Worm (Caenorhabditis elegans) whole organism, young adult: ENCODE data around the gene F47C12.6.

Experiments
- F10E7.11 ChIP-seq: sonication (generic microtip); optimal IDR thresholded peaks from 2 replicates; lab custom pipeline; 2017; ENCODE audit warnings: mild to moderate bottlenecking, missing genetic modification characterization, moderate library complexity, missing compliant biosample characterization
- F22D6.2 ChIP-seq: sonication (generic microtip); optimal IDR thresholded peaks from 2 replicates; lab custom pipeline; 2016; ENCODE audit warnings: mild to moderate bottlenecking, missing genetic modification characterization, missing compliant biosample characterization
- F23B12.7 ChIP-seq: sonication (generic microtip); optimal IDR thresholded peaks from 2 replicates; lab custom pipeline; 2017; ENCODE audit warnings: missing genetic modification characterization, mild to moderate bottlenecking, missing compliant biosample characterization, antibody characterized with exemption, moderate library complexity; ENCODE audit not compliant: insufficient read depth
- F37B4.10 ChIP-seq: fragments of 200-800 bp; sonication (Bioruptor generic); IDR thresholded peaks from 2 replicates; pipeline ENCODE4 v1.3.6; 2022; ENCODE audit warnings: missing genetic modification characterization, missing compliant biosample characterization
- F57A8.1 ChIP-seq: fragments of 200-800 bp; sonication (Bioruptor generic); optimal IDR thresholded peaks from 2 replicates; lab custom pipeline; 2018; ENCODE audit warnings: mild to moderate bottlenecking, missing genetic modification characterization, moderate library complexity, missing compliant biosample characterization
- K12H6.12 ChIP-seq: fragments of 200-800 bp; sonication (Bioruptor generic); optimal IDR thresholded peaks from 2 replicates; lab custom pipeline; 2018; ENCODE audit warnings: mild to moderate bottlenecking, missing genetic modification characterization, missing compliant biosample characterization
- T26A5.8 ChIP-seq: sonication (generic microtip); optimal IDR thresholded peaks from 2 replicates; lab custom pipeline; 2016; ENCODE audit warnings: missing genetic modification characterization, missing compliant biosample characterization
- Y53F4B.3 ChIP-seq: fragments of 200-800 bp; sonication (Bioruptor generic); IDR thresholded peaks from 2 replicates; pipeline ENCODE4 v1.3.6; 2022; ENCODE audit warnings: missing genetic modification reagents, missing genetic modification characterization, missing compliant biosample characterization
- Y53G8AR.9 ChIP-seq: fragments of 200-800 bp; sonication (Bioruptor generic); conservative IDR thresholded peaks from 2 replicates; pipeline ENCODE4 v1.3.6; 2022; ENCODE audit warnings: missing genetic modification reagents, missing genetic modification characterization, missing compliant biosample characterization
- Y67H2A.10 ChIP-seq: fragments of 200-800 bp; sonication (Bioruptor generic); conservative IDR thresholded peaks from 2 replicates; pipeline ENCODE4 v1.3.6; 2022; ENCODE audit warnings: missing genetic modification reagents, missing genetic modification characterization, missing compliant biosample characterization
- akir-1 ChIP-seq: fragments of 200-800 bp; sonication (Bioruptor generic); optimal IDR thresholded peaks from 2 replicates; lab custom pipeline; 2018; ENCODE audit warnings: mild to moderate bottlenecking, missing genetic modification characterization, moderate library complexity, missing compliant biosample characterization
- ama-1 ChIP-seq, 3 experiments: fragments of 150-350 bp in 1 of 3; sonication (generic microtip) in 2 of 3; optimal IDR thresholded peaks; 2 replicates each; lab custom pipeline; 2014 to 2018; ENCODE audit warnings: missing biosample characterization in 2 of 3, missing genetic modification characterization in 2 of 3, missing genetic modification reagents in 2 of 3
- aptf-2 ChIP-seq: fragments of 200-800 bp; sonication (Bioruptor generic); conservative IDR thresholded peaks from 2 replicates; pipeline ENCODE4 v1.3.6; 2022; ENCODE audit warnings: missing genetic modification reagents, missing genetic modification characterization, missing compliant biosample characterization
- atf-7 ChIP-seq: sonication (generic microtip); optimal IDR thresholded peaks from 2 replicates; lab custom pipeline; 2017; ENCODE audit warnings: mild to moderate bottlenecking, missing genetic modification characterization, missing compliant biosample characterization
- athp-1 ChIP-seq: sonication (generic microtip); optimal IDR thresholded peaks from 2 replicates; lab custom pipeline; 2017; ENCODE audit warnings: mild to moderate bottlenecking, missing genetic modification characterization, missing compliant biosample characterization
- attf-5 ChIP-seq: fragments of 200-800 bp; sonication (Bioruptor generic); optimal IDR thresholded peaks from 2 replicates; lab custom pipeline; 2018; ENCODE audit warnings: mild to moderate bottlenecking, missing genetic modification characterization, missing compliant biosample characterization
- ceh-100 ChIP-seq: fragments of 200-800 bp; sonication (Bioruptor generic); IDR thresholded peaks from 2 replicates; pipeline ENCODE4 v1.3.6; 2022; ENCODE audit warnings: missing genetic modification reagents, missing genetic modification characterization, missing compliant biosample characterization
- ceh-40 ChIP-seq: fragments of 200-800 bp; sonication (Bioruptor generic); IDR thresholded peaks from 2 replicates; pipeline ENCODE4 v1.3.6; 2022; ENCODE audit warnings: missing genetic modification characterization, missing compliant biosample characterization
- chd-7 ChIP-seq: sonication (generic microtip); optimal IDR thresholded peaks from 2 replicates; lab custom pipeline; 2016; ENCODE audit warnings: mild to moderate bottlenecking, missing genetic modification characterization, moderate library complexity, missing compliant biosample characterization
- die-1 ChIP-seq: sonication (generic microtip); optimal IDR thresholded peaks from 2 replicates; lab custom pipeline; 2016; ENCODE audit warnings: missing genotype, mild to moderate bottlenecking, missing genetic modification characterization, missing compliant biosample characterization
- efl-1 ChIP-seq: fragments of 150-350 bp; optimal IDR thresholded peaks from 2 replicates; lab custom pipeline; 2014; ENCODE audit warnings: missing biosample characterization, missing genetic modification reagents, missing genetic modification characterization
- egl-18 ChIP-seq: fragments of 200-800 bp; sonication (Bioruptor generic); IDR thresholded peaks from 2 replicates; pipeline ENCODE4 v1.3.6; 2022; ENCODE audit warnings: missing genetic modification reagents, missing genetic modification characterization, missing compliant biosample characterization
- egl-44 ChIP-seq: fragments of 200-800 bp; sonication (Bioruptor generic); IDR thresholded peaks from 2 replicates; pipeline ENCODE4 v1.3.6; 2022; ENCODE audit warnings: missing genetic modification reagents, missing genetic modification characterization, missing compliant biosample characterization
- hlh-12 ChIP-seq: sonication (generic microtip); optimal IDR thresholded peaks from 2 replicates; lab custom pipeline; 2016; ENCODE audit warnings: missing genetic modification characterization, missing compliant biosample characterization
- hmg-1.2 ChIP-seq: fragments of 200-800 bp; sonication (Bioruptor generic); IDR thresholded peaks from 2 replicates; pipeline ENCODE4 v1.3.6; 2022; ENCODE audit warnings: missing genetic modification reagents, missing genetic modification characterization, missing compliant biosample characterization
- hrde-1 ChIP-seq: sonication (generic microtip); optimal IDR thresholded peaks from 2 replicates; lab custom pipeline; 2016; ENCODE audit warnings: missing genetic modification characterization, mild to moderate bottlenecking, missing compliant biosample characterization, moderate library complexity, missing genotype, missing genetic modification reagents, borderline replicate concordance
- lag-1 ChIP-seq: fragments of 200-800 bp; sonication (Bioruptor generic); IDR thresholded peaks from 2 replicates; pipeline ENCODE4 v1.3.6; 2022; ENCODE audit warnings: missing genetic modification reagents, missing genetic modification characterization, missing compliant biosample characterization
- lin-26 ChIP-seq: fragments of 200-800 bp; sonication (Bioruptor generic); IDR thresholded peaks from 2 replicates; pipeline ENCODE4 v1.3.6; 2022; ENCODE audit warnings: missing genetic modification reagents, missing genetic modification characterization, missing compliant biosample characterization
- lin-40 ChIP-seq: sonication (generic microtip); optimal IDR thresholded peaks from 2 replicates; lab custom pipeline; 2016; ENCODE audit warnings: missing genetic modification characterization, mild to moderate bottlenecking, missing compliant biosample characterization, missing genotype, missing genetic modification reagents
- lin-54 ChIP-seq: fragments of 200-800 bp; sonication (Bioruptor generic); optimal IDR thresholded peaks from 2 replicates; lab custom pipeline; 2018; ENCODE audit warnings: mild to moderate bottlenecking, missing genetic modification characterization, missing compliant biosample characterization
- lir-1 ChIP-seq: fragments of 200-800 bp; sonication (Bioruptor generic); conservative IDR thresholded peaks from 2 replicates; pipeline ENCODE4 v1.3.6; 2022; ENCODE audit warnings: missing genetic modification reagents, missing genetic modification characterization, missing compliant biosample characterization
- madf-10 ChIP-seq: sonication (generic microtip); optimal IDR thresholded peaks from 2 replicates; lab custom pipeline; 2016; ENCODE audit warnings: mild to moderate bottlenecking, missing genetic modification characterization, missing compliant biosample characterization
- mel-28 ChIP-seq: sonication (generic microtip); optimal IDR thresholded peaks from 2 replicates; lab custom pipeline; 2016; ENCODE audit warnings: borderline replicate concordance, mild to moderate bottlenecking, missing genetic modification characterization, missing compliant biosample characterization
- nfya-2 ChIP-seq: fragments of 200-800 bp; sonication (Bioruptor generic); IDR thresholded peaks from 2 replicates; pipeline ENCODE4 v1.3.6; 2022; ENCODE audit warnings: missing genetic modification reagents, missing genetic modification characterization, missing compliant biosample characterization
- nhr-80 ChIP-seq: sonication (generic microtip); optimal IDR thresholded peaks from 2 replicates; lab custom pipeline; 2016; ENCODE audit warnings: missing genetic modification characterization, missing compliant biosample characterization
- nhr-90 ChIP-seq: sonication (generic microtip); optimal IDR thresholded peaks from 2 replicates; lab custom pipeline; 2016; ENCODE audit warnings: missing genotype, mild to moderate bottlenecking, missing genetic modification characterization, missing compliant biosample characterization
- pbrm-1 ChIP-seq: fragments of 200-800 bp; sonication (Bioruptor generic); IDR thresholded peaks from 2 replicates; pipeline ENCODE4 v1.3.6; 2022; ENCODE audit warnings: missing genetic modification reagents, missing genetic modification characterization, missing compliant biosample characterization
- repo-1 ChIP-seq: sonication (generic microtip); optimal IDR thresholded peaks from 2 replicates; lab custom pipeline; 2017; ENCODE audit warnings: mild to moderate bottlenecking, missing genetic modification characterization, missing compliant biosample characterization
- rpc-1 ChIP-seq, 2 experiments: fragments of 150-350 bp in 1 of 2; sonication (generic microtip) in 1 of 2; optimal IDR thresholded peaks; 2 replicates each; lab custom pipeline; 2014 to 2018; ENCODE audit warnings: missing biosample characterization in 1 of 2, missing genetic modification characterization in 1 of 2, missing genetic modification reagents in 1 of 2, missing genotype in 1 of 2
- snpc-3.4 ChIP-seq: sonication (generic microtip); optimal IDR thresholded peaks from 2 replicates; lab custom pipeline; 2017; ENCODE audit warnings: missing genetic modification characterization, mild to moderate bottlenecking, missing compliant biosample characterization, antibody characterized with exemption, moderate library complexity, missing genotype, missing genetic modification reagents
- sptf-2 ChIP-seq: fragments of 200-800 bp; sonication (Bioruptor generic); optimal IDR thresholded peaks from 2 replicates; lab custom pipeline; 2018; ENCODE audit warnings: mild to moderate bottlenecking, missing genetic modification characterization, missing compliant biosample characterization
- tlf-1 ChIP-seq: fragments of 200-800 bp; sonication (Bioruptor generic); optimal IDR thresholded peaks from 2 replicates; lab custom pipeline; 2018; ENCODE audit warnings: mild to moderate bottlenecking, missing genetic modification characterization, missing compliant biosample characterization
- ztf-18 ChIP-seq: sonication (generic microtip); optimal IDR thresholded peaks from 2 replicates; lab custom pipeline; 2016; ENCODE audit warnings: missing genotype, mild to moderate bottlenecking, missing genetic modification characterization, missing compliant biosample characterization
- ztf-22 ChIP-seq: fragments of 200-800 bp; sonication (Bioruptor generic); optimal IDR thresholded peaks from 2 replicates; lab custom pipeline; 2018; ENCODE audit warnings: mild to moderate bottlenecking, missing genetic modification characterization, moderate library complexity, missing compliant biosample characterization
- ztf-25 ChIP-seq: fragments of 200-800 bp; sonication (Bioruptor generic); IDR thresholded peaks from 2 replicates; pipeline ENCODE4 v1.3.6; 2022; ENCODE audit warnings: missing genetic modification reagents, missing genetic modification characterization, missing compliant biosample characterization
- ztf-3 ChIP-seq: fragments of 200-800 bp; sonication (Bioruptor generic); optimal IDR thresholded peaks from 2 replicates; lab custom pipeline; 2018; ENCODE audit warnings: mild to moderate bottlenecking, missing genetic modification characterization, missing compliant biosample characterization

F47C12.6 gene

DNA sequence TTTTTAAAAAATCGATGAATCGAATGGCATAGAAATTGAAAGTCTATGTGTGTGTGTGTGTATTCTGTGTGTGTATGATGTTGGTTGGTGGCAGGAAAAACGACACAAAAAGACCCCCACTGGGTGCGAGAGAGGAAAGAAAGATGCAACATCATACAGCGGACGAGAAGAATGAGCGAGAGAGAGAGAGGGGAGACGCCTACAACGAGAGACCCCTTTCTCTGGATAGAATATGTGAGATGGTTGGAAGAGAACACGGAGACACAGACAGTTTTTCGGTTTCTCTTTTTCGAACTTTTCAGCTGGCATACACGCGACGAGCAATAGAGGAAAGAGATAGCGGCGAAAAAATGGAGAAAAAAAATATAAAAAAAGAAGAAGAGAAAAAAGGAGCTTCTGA lies 26.6 kb upstream of the F47C12.6 start (continued):
- TF ChIP-seq chd-7 (tag; lab: Kevin White, UChicago) (peak; percentile 15), nhr-90 (tag; lab: Kevin White, UChicago) (no peak), ztf-18 (tag; lab: Kevin White, UChicago) (peak; percentile 27), nfya-2 (GFP tag; lab: Robert Waterston, UW) (no peak), F10E7.11 (no peak), repo-1 (tag; lab: Kevin White, UChicago) (no peak), efl-1 (GFP tag; lab: Kevin White, UChicago) (no peak), lin-54 (GFP tag; lab: Kevin White, UChicago) (peak; percentile 18), aptf-2 (no peak), hmg-1.2 (GFP tag; lab: Robert Waterston, UW) (peak; percentile 61; the same call in 1 of the 2 replicates), lir-1 (no peak), snpc-3.4 (tag; lab: Kevin White, UChicago) (no peak), nhr-80 (peak; percentile 84), ztf-3 (GFP tag; lab: Kevin White, UChicago) (no peak), F37B4.10 (no peak), F22D6.2 (tag; lab: Kevin White, UChicago) (no peak), lag-1 (GFP tag; lab: Robert Waterston, UW) (no peak), egl-18 (GFP tag; lab: Robert Waterston, UW) (no peak), die-1 (tag; lab: Kevin White, UChicago) (peak; percentile 38), ceh-40 (GFP tag; lab: Robert Waterston, UW) (no peak), ztf-25 (no peak), madf-10 (tag; lab: Kevin White, UChicago) (peak; percentile 4), lin-40 (tag; lab: Kevin White, UChicago) (peak; percentile 78), Y53F4B.3 (no peak), ama-1 (optimal IDR thresholded peaks at IDR 0.05; lab: Kevin White, UChicago) (no peak), ama-1 (GFP tag; optimal IDR thresholded peaks at IDR 0.05; lab: Kevin White, UChicago) (peak in 1 of 2 experiments; percentile 27), T26A5.8 (tag; lab: Kevin White, UChicago) (no peak), akir-1 (GFP tag; lab: Kevin White, UChicago) (no peak), mel-28 (tag; lab: Kevin White, UChicago) (no peak), hrde-1 (tag; lab: Kevin White, UChicago) (no peak), K12H6.12 (tag; lab: Kevin White, UChicago) (peak; percentile 85), F57A8.1 (GFP tag; lab: Kevin White, UChicago) (no peak), ceh-100 (GFP tag; lab: Robert Waterston, UW) (no peak), athp-1 (tag; lab: Kevin White, UChicago) (no peak), atf-7 (peak; percentile 56), ztf-22 (no peak), sptf-2 (GFP tag; lab: Kevin White, UChicago) (no peak), F23B12.7 (peak; percentile 46), lin-26 (no peak), hlh-12 (tag; lab: Kevin White, UChicago) (no peak), attf-5 (GFP tag; lab: Kevin White, UChicago) (peak; percentile 58), pbrm-1 (GFP tag; lab: Robert Waterston, UW) (0 out of 2 replicates have a peak, but pooled peaks have one; percentile 34), rpc-1 (optimal IDR thresholded peaks at IDR 0.05; lab: Kevin White, UChicago) (no peak), rpc-1 (tag; optimal IDR thresholded peaks at IDR 0.05; lab: Kevin White, UChicago) (no peak), tlf-1 (GFP tag; lab: Kevin White, UChicago) (no peak), Y53G8AR.9 (0 out of 2 replicates have a peak, but pooled peaks have one; percentile 11), Y67H2A.10 (no peak), egl-44 (no peak)
